Fruit fly (Drosophila melanogaster) whole organism, embryonic: Measurements from ENCODE around the gene Ndae1.

ENCODE experiments used
- CG10431 ChIP-seq: fragments of 200-800 bp; sonication (Bioruptor generic); optimal IDR thresholded peaks from 3 replicates; lab custom pipeline; 2018; ENCODE audit warnings: missing biosample characterization, mild to moderate bottlenecking, missing genetic modification characterization
- CG10543 ChIP-seq: fragments of 200-800 bp; sonication (Bioruptor generic); optimal IDR thresholded peaks from 3 replicates; lab custom pipeline; 2017; ENCODE audit warnings: missing biosample characterization, mild to moderate bottlenecking, missing genetic modification characterization, moderate library complexity
- CG11398 ChIP-seq: fragments of 200-800 bp; sonication (Bioruptor generic); optimal IDR thresholded peaks from 2 replicates; lab custom pipeline; 2016; ENCODE audit warnings: missing biosample characterization, missing genetic modification characterization
- CG12219 ChIP-seq: fragments of 200-800 bp; sonication (Bioruptor generic); optimal IDR thresholded peaks from 3 replicates; lab custom pipeline; 2018; ENCODE audit warnings: missing biosample characterization, mild to moderate bottlenecking, missing genetic modification characterization
- CG12391 ChIP-seq: fragments of 200-800 bp; sonication (Bioruptor generic); optimal IDR thresholded peaks from 3 replicates; lab custom pipeline; 2018; ENCODE audit warnings: missing biosample characterization, mild to moderate bottlenecking, missing genetic modification characterization, moderate library complexity
- CG12744 ChIP-seq: fragments of 200-800 bp; sonication (Bioruptor generic); optimal IDR thresholded peaks from 2 replicates; lab custom pipeline; 2016; ENCODE audit warnings: missing biosample characterization, missing genetic modification characterization
- CG14014 ChIP-seq: fragments of 200-800 bp; sonication (Bioruptor generic); IDR thresholded peaks from 2 replicates; pipeline ENCODE4 v1.3.6; 2022; ENCODE audit warnings: missing biosample characterization, missing genetic modification characterization
- CG14667 ChIP-seq: fragments of 200-800 bp; sonication (Bioruptor generic); IDR thresholded peaks from 2 replicates; pipeline ENCODE4 v1.3.6; 2022; ENCODE audit warnings: missing biosample characterization, missing genetic modification characterization
- CG1603 ChIP-seq: fragments of 200-800 bp; sonication (Bioruptor generic); optimal IDR thresholded peaks from 2 replicates; lab custom pipeline; 2019; ENCODE audit warnings: missing biosample characterization, mild to moderate bottlenecking, missing genetic modification characterization, moderate library complexity
- CG16815 ChIP-seq: fragments of 200-800 bp; sonication (Bioruptor generic); optimal IDR thresholded peaks from 3 replicates; lab custom pipeline; 2017; ENCODE audit warnings: missing biosample characterization, mild to moderate bottlenecking, missing genetic modification characterization
- CG17361 ChIP-seq: fragments of 200-800 bp; sonication (Bioruptor generic); IDR thresholded peaks from 3 replicates; pipeline ENCODE4 v1.3.6; 2022; ENCODE audit warnings: missing biosample characterization, missing genetic modification characterization
- CG17612 ChIP-seq: fragments of 200-800 bp; sonication (Bioruptor generic); IDR thresholded peaks from 2 replicates; pipeline ENCODE4 v1.3.6; 2022; ENCODE audit warnings: missing biosample characterization, missing genetic modification characterization
- CG18764 ChIP-seq: fragments of 200-800 bp; sonication (Bioruptor generic); optimal IDR thresholded peaks from 3 replicates; lab custom pipeline; 2016; ENCODE audit warnings: missing biosample characterization, missing genetic modification characterization
- CG31365 ChIP-seq: fragments of 200-800 bp; sonication (Bioruptor generic); optimal IDR thresholded peaks from 2 replicates; lab custom pipeline; 2018; ENCODE audit warnings: missing biosample characterization, mild to moderate bottlenecking, missing genetic modification characterization
- CG33213 ChIP-seq: fragments of 200-800 bp; sonication (Bioruptor generic); optimal IDR thresholded peaks from 3 replicates; lab custom pipeline; 2016; ENCODE audit warnings: missing biosample characterization, missing genetic modification characterization
- CG43689 ChIP-seq: fragments of 200-800 bp; sonication (Bioruptor generic); IDR thresholded peaks from 2 replicates; pipeline ENCODE4 v1.3.6; 2022; ENCODE audit warnings: missing biosample characterization, missing genetic modification characterization
- CG6813 ChIP-seq: fragments of 200-800 bp; sonication (Bioruptor generic); optimal IDR thresholded peaks from 2 replicates; lab custom pipeline; 2017; ENCODE audit warnings: missing biosample characterization, missing genetic modification characterization, mild to moderate bottlenecking, moderate library complexity, missing genetic modification reagents
- CG7357 ChIP-seq: fragments of 200-800 bp; sonication (Bioruptor generic); IDR thresholded peaks from 3 replicates; pipeline ENCODE4 v1.3.6; 2022; ENCODE audit warnings: missing biosample characterization, missing genetic modification characterization
- CG7928 ChIP-seq: fragments of 200-800 bp; sonication (Bioruptor generic); optimal IDR thresholded peaks from 2 replicates; lab custom pipeline; 2017; ENCODE audit warnings: missing biosample characterization, mild to moderate bottlenecking, missing genetic modification characterization
- CG8478 ChIP-seq: fragments of >200 bp; optimal IDR thresholded peaks from 2 replicates; lab custom pipeline; 2018
- CG9932 ChIP-seq: fragments of 200-800 bp; sonication (Bioruptor generic); IDR thresholded peaks from 2 replicates; pipeline ENCODE4 v1.3.6; 2022; ENCODE audit warnings: missing biosample characterization, missing genetic modification characterization
- Camta ChIP-seq: fragments of 200-800 bp; sonication (Bioruptor generic); optimal IDR thresholded peaks from 2 replicates; lab custom pipeline; 2016; ENCODE audit warnings: missing biosample characterization, missing genetic modification characterization
- D19B ChIP-seq: fragments of 200-800 bp; sonication (Bioruptor generic); optimal IDR thresholded peaks from 2 replicates; lab custom pipeline; 2017; ENCODE audit warnings: missing biosample characterization, mild to moderate bottlenecking, missing genetic modification characterization
- Dek ChIP-seq: fragments of 200-800 bp; sonication (Bioruptor generic); optimal IDR thresholded peaks from 3 replicates; lab custom pipeline; 2019; ENCODE audit warnings: missing biosample characterization, mild to moderate bottlenecking, missing genetic modification characterization, moderate library complexity
- Dip2 ChIP-seq: fragments of 200-800 bp; sonication (Bioruptor generic); IDR thresholded peaks from 2 replicates; pipeline ENCODE4 v1.3.6; 2022; ENCODE audit warnings: missing biosample characterization, missing genetic modification characterization
- ERR ChIP-seq: fragments of 200-800 bp; sonication (Bioruptor generic); optimal IDR thresholded peaks from 2 replicates; lab custom pipeline; 2016; ENCODE audit warnings: missing biosample characterization, missing genetic modification characterization
- Fer2 ChIP-seq: fragments of 200-800 bp; sonication (Bioruptor generic); optimal IDR thresholded peaks from 2 replicates; lab custom pipeline; 2018; ENCODE audit warnings: missing biosample characterization, mild to moderate bottlenecking, missing genetic modification characterization, moderate library complexity
- Hmr ChIP-seq: fragments of 200-800 bp; sonication (Bioruptor generic); optimal IDR thresholded peaks from 3 replicates; lab custom pipeline; 2017; ENCODE audit warnings: mild to moderate bottlenecking, missing biosample characterization, missing genetic modification reagents, missing genetic modification characterization
- Lpt ChIP-seq: fragments of >200 bp; optimal IDR thresholded peaks from 2 replicates; lab custom pipeline; 2018; ENCODE audit warnings: missing biosample characterization, missing genetic modification characterization
- Mrtf ChIP-seq: fragments of 200-800 bp; sonication (Bioruptor generic); IDR thresholded peaks from 3 replicates; pipeline ENCODE4 v1.3.6; 2022; ENCODE audit warnings: missing biosample characterization, missing genetic modification characterization
- Side ChIP-seq: fragments of 200-800 bp; sonication (Bioruptor generic); optimal IDR thresholded peaks from 2 replicates; lab custom pipeline; 2016; ENCODE audit warnings: missing biosample characterization, missing genetic modification characterization
- Sox100B ChIP-seq: fragments of 200-800 bp; sonication (Bioruptor generic); optimal IDR thresholded peaks from 3 replicates; lab custom pipeline; 2018; ENCODE audit warnings: missing biosample characterization, mild to moderate bottlenecking, missing genetic modification characterization
- Sox102F ChIP-seq: fragments of 200-800 bp; sonication (Bioruptor generic); optimal IDR thresholded peaks from 2 replicates; lab custom pipeline; 2018; ENCODE audit warnings: missing biosample characterization, mild to moderate bottlenecking, missing genetic modification characterization, moderate library complexity
- Sry-δ ChIP-seq: fragments of 200-800 bp; sonication (Bioruptor generic); optimal IDR thresholded peaks from 2 replicates; lab custom pipeline; 2016; ENCODE audit warnings: missing biosample characterization, missing genetic modification characterization
- ab ChIP-seq: fragments of 200-800 bp; sonication (Bioruptor generic); optimal IDR thresholded peaks from 2 replicates; lab custom pipeline; 2016; ENCODE audit warnings: missing biosample characterization, missing genetic modification characterization
- al ChIP-seq: fragments of 200-800 bp; sonication (Bioruptor generic); IDR thresholded peaks from 2 replicates; pipeline ENCODE4 v1.3.6; 2022; ENCODE audit warnings: missing biosample characterization, missing genetic modification characterization
- bcd ChIP-seq: fragments of 200-800 bp; sonication (Bioruptor generic); optimal IDR thresholded peaks from 2 replicates; lab custom pipeline; 2017; ENCODE audit warnings: missing biosample characterization, mild to moderate bottlenecking, missing genetic modification characterization
- br ChIP-seq: fragments of >200 bp; optimal IDR thresholded peaks from 2 replicates; lab custom pipeline; 2017
- crol ChIP-seq: fragments of 200-800 bp; sonication (Bioruptor generic); IDR thresholded peaks from 2 replicates; pipeline ENCODE4 v1.3.6; 2022; ENCODE audit warnings: missing biosample characterization, missing genetic modification characterization
- gfzf ChIP-seq: fragments of 200-800 bp; sonication (Bioruptor generic); optimal IDR thresholded peaks from 2 replicates; lab custom pipeline; 2016; ENCODE audit warnings: missing biosample characterization, mild to moderate bottlenecking, missing genetic modification characterization, moderate library complexity
- h ChIP-seq: fragments of >200 bp; optimal IDR thresholded peaks from 2 replicates; lab custom pipeline; 2017
- lov ChIP-seq, 2 experiments: fragments of 200-800 bp in 1 of 2; fragments of >200 bp in 1 of 2; sonication (Bioruptor generic) in 1 of 2; IDR thresholded peaks in 1 of 2; optimal IDR thresholded peaks in 1 of 2; 2 replicates in 1 of 2; 3 replicates in 1 of 2; pipeline versions ENCODE4 v1.3.6 to Lab custom; 2017 to 2022; ENCODE audit warnings: missing biosample characterization in 1 of 2, missing genetic modification characterization in 1 of 2
- oc ChIP-seq: fragments of 200-800 bp; sonication (Bioruptor generic); optimal IDR thresholded peaks from 2 replicates; lab custom pipeline; 2018; ENCODE audit warnings: missing biosample characterization, mild to moderate bottlenecking, missing genetic modification characterization, moderate library complexity
- odd ChIP-seq: fragments of 200-800 bp; sonication (Bioruptor generic); optimal IDR thresholded peaks from 2 replicates; lab custom pipeline; 2017; ENCODE audit warnings: missing biosample characterization, mild to moderate bottlenecking, missing genetic modification characterization
- onecut ChIP-seq: fragments of 200-800 bp; sonication (Bioruptor generic); IDR thresholded peaks from 2 replicates; pipeline ENCODE4 v1.3.6; 2022; ENCODE audit warnings: missing biosample characterization, missing genetic modification characterization
- seq ChIP-seq: fragments of 200-800 bp; sonication (Bioruptor generic); IDR thresholded peaks from 2 replicates; pipeline ENCODE4 v1.3.6; 2022; ENCODE audit warnings: missing biosample characterization, missing genetic modification characterization
- so ChIP-seq: fragments of 200-800 bp; sonication (Bioruptor generic); IDR thresholded peaks from 3 replicates; pipeline ENCODE4 v1.3.6; 2022; ENCODE audit warnings: missing biosample characterization, missing genetic modification characterization
- tin ChIP-seq: fragments of 200-800 bp; sonication (Bioruptor generic); optimal IDR thresholded peaks from 3 replicates; lab custom pipeline; 2016; ENCODE audit warnings: missing biosample characterization, missing genetic modification characterization
- tna ChIP-seq: fragments of 200-800 bp; sonication (Bioruptor generic); IDR thresholded peaks from 2 replicates; pipeline ENCODE4 v1.3.6; 2022; ENCODE audit warnings: missing biosample characterization, missing genetic modification characterization; ENCODE audit not compliant: partially characterized antibody
- vnd ChIP-seq: fragments of 200-800 bp; sonication (Bioruptor generic); IDR thresholded peaks from 3 replicates; pipeline ENCODE4 v1.3.6; 2022; ENCODE audit warnings: missing biosample characterization, missing genetic modification characterization; ENCODE audit not compliant: partially characterized antibody

Gene Ndae1

dm6 chr2L:7194351-7195037 is 54.6 kb downstream of the Ndae1 start, which contains the start of gene CG4497 (continued):
- peak; percentile 26 for TF ChIP-seq CG6813 (GFP tag; lab: Kevin White, UChicago)
- TF ChIP-seq Dip2 (GFP tag; lab: Robert Waterston, UW), result peak; percentile 73
- peak; percentile 80 for TF ChIP-seq CG17612 (GFP tag; lab: Robert Waterston, UW)
- TF ChIP-seq Side, result peak; percentile 93
- TF ChIP-seq Sry-δ (GFP tag; lab: Kevin White, UChicago), result peak; percentile 75
- peak; percentile 97 for TF ChIP-seq CG18764
- peak; percentile 48 for TF ChIP-seq CG12219 (GFP tag; lab: Kevin White, UChicago)
- TF ChIP-seq odd (GFP tag; lab: Kevin White, UChicago), result peak; percentile 44
- peak; percentile 89 for TF ChIP-seq Hmr (GFP tag; lab: Kevin White, UChicago)
- TF ChIP-seq CG16815 (GFP tag; lab: Kevin White, UChicago), result peak; percentile 93
- no peak for TF ChIP-seq lov (optimal IDR thresholded peaks at IDR 0.05; lab: Kevin White, UChicago)
- peak; percentile 88 for TF ChIP-seq lov (GFP tag; IDR thresholded peaks at IDR 0.05; lab: Robert Waterston, UW)
- TF ChIP-seq Dek (tag; lab: Kevin White, UChicago), result peak; percentile 79
- no peak; the same call in 1 of the 2 replicates for TF ChIP-seq crol (GFP tag; lab: Robert Waterston, UW)
- TF ChIP-seq CG10543 (GFP tag; lab: Kevin White, UChicago), result peak; percentile 87
- peak; percentile 70 for TF ChIP-seq D19B (GFP tag; lab: Kevin White, UChicago)
- peak; percentile 84 for TF ChIP-seq CG11398
- TF ChIP-seq seq (GFP tag; lab: Robert Waterston, UW), result peak; percentile 85
- TF ChIP-seq CG17361 (GFP tag; lab: Robert Waterston, UW), result peak; percentile 92
- TF ChIP-seq ERR (GFP tag; lab: Kevin White, UChicago), result peak; percentile 64
- peak; percentile 89 for TF ChIP-seq vnd
- TF ChIP-seq oc, result peak; percentile 20
- peak; percentile 94 for TF ChIP-seq Sox102F (GFP tag; lab: Kevin White, UChicago)
- TF ChIP-seq Sox100B (GFP tag; lab: Kevin White, UChicago), result peak; percentile 78
- TF ChIP-seq CG7357 (GFP tag; lab: Robert Waterston, UW), result peak; percentile 88
- peak; percentile 94 for TF ChIP-seq CG33213 (GFP tag; lab: Kevin White, UChicago)
- TF ChIP-seq gfzf, result peak; percentile 50
- TF ChIP-seq CG9932, result peak; percentile 98
- TF ChIP-seq CG31365, result no peak
- TF ChIP-seq tna (GFP tag; lab: Robert Waterston, UW), result peak; percentile 66
- TF ChIP-seq CG14667 (GFP tag; lab: Robert Waterston, UW), result peak; percentile 84
- peak; percentile 11 for TF ChIP-seq CG7928 (GFP tag; lab: Kevin White, UChicago)
- TF ChIP-seq Mrtf (GFP tag; lab: Robert Waterston, UW), result peak; percentile 93
- TF ChIP-seq CG10431, result peak; percentile 59
- peak; percentile 93 for TF ChIP-seq CG14014 (GFP tag; lab: Robert Waterston, UW)
- TF ChIP-seq Lpt (GFP tag; lab: Kevin White, UChicago), result no peak
- peak; percentile 96 for TF ChIP-seq tin (GFP tag; lab: Kevin White, UChicago)
- TF ChIP-seq al (GFP tag; lab: Robert Waterston, UW), result peak; percentile 89
- TF ChIP-seq CG43689 (GFP tag; lab: Robert Waterston, UW), result peak; percentile 84
- TF ChIP-seq ab, result peak; percentile 94
- TF ChIP-seq h (lab: Kevin White, UChicago), result no peak
- peak; percentile 95 for TF ChIP-seq CG1603 (tag; lab: Kevin White, UChicago)
- TF ChIP-seq CG12391 (tag; lab: Kevin White, UChicago), result peak; percentile 92
- TF ChIP-seq CG8478 (lab: Kevin White, UChicago), result no peak
- peak; percentile 88 for TF ChIP-seq onecut (GFP tag; lab: Robert Waterston, UW)
- TF ChIP-seq bcd, result peak; percentile 91
- TF ChIP-seq so (GFP tag; lab: Robert Waterston, UW), result peak; percentile 91; the same call in 1 of the 3 replicates
- TF ChIP-seq CG12744 (GFP tag; lab: Kevin White, UChicago), result peak; percentile 86
- peak; percentile 81 for TF ChIP-seq Fer2 (tag; lab: Kevin White, UChicago)
- peak; percentile 92 for TF ChIP-seq Camta (GFP tag; lab: Kevin White, UChicago)
- no peak for TF ChIP-seq br (lab: Kevin White, UChicago)
